Worm (Caenorhabditis elegans): ENCODE results near the gene T01H3.3.

DNA sequence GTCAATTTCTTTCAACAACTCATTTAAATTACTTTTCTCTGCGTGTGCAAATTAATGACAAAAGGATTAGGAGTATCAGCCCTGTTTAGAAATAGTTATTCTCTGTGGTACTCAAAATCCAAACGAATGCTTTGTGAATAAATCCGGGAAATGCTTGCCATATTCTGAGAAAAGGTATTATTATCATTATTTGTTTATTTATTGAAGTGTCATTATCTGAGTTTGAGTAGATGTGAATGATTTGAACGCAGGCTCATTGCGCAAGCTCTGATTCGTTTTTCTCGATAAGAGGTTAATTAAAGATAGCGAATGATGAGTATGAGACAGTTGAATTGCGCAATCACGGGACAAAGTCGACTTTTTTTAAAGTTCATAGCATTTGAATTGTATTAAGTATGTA lies 45.8 kb downstream of the T01H3.3 start:
- no peak for TF ChIP-seq flt-1 (GFP tag; IDR thresholded peaks at IDR 0.05)
- no peak for TF ChIP-seq tab-1 (GFP tag; IDR thresholded peaks at IDR 0.05)
- no peak for TF ChIP-seq ztf-29 (GFP tag; IDR thresholded peaks at IDR 0.05)
- TF ChIP-seq cog-1 (tag; optimal IDR thresholded peaks at IDR 0.05) = no peak
- no peak for TF ChIP-seq klf-2 (GFP tag; conservative IDR thresholded peaks at IDR 0.05)
- TF ChIP-seq ztf-23 (GFP tag; IDR thresholded peaks at IDR 0.05) = no peak
